Worm (Caenorhabditis elegans) whole organism, L2 larva: ENCODE measurements around the gene T06D4.1.

Experiments used
- C34F6.9 ChIP-seq: fragments of 150-350 bp; optimal IDR thresholded peaks from 2 replicates; lab custom pipeline; 2014; ENCODE audit warnings: missing biosample characterization, missing genetic modification characterization
- F13H6.1 ChIP-seq: sonication (generic microtip); optimal IDR thresholded peaks from 2 replicates; lab custom pipeline; 2016; ENCODE audit warnings: missing genetic modification characterization, missing compliant biosample characterization
- Y55F3AM.14 ChIP-seq: fragments of 200-800 bp; sonication (Bioruptor generic); optimal IDR thresholded peaks from 2 replicates; lab custom pipeline; 2018; ENCODE audit warnings: mild to moderate bottlenecking, missing genetic modification characterization, missing compliant biosample characterization
- ZK546.5 ChIP-seq: sonication (generic microtip); optimal IDR thresholded peaks from 2 replicates; lab custom pipeline; 2017; ENCODE audit warnings: missing biosample characterization, missing genetic modification characterization
- alr-1 ChIP-seq: fragments of 150-350 bp; optimal IDR thresholded peaks from 2 replicates; lab custom pipeline; 2014; ENCODE audit warnings: missing biosample characterization, missing genetic modification characterization
- aly-2 ChIP-seq: fragments of 150-350 bp; optimal IDR thresholded peaks from 2 replicates; lab custom pipeline; 2014; ENCODE audit warnings: missing biosample characterization, missing genetic modification characterization
- ama-1 ChIP-seq: fragments of 150-350 bp; optimal IDR thresholded peaks from 2 replicates; lab custom pipeline; 2018; ENCODE audit warnings: inconsistent platforms
- ceh-82 ChIP-seq: fragments of 150-350 bp; optimal IDR thresholded peaks from 2 replicates; lab custom pipeline; 2014; ENCODE audit warnings: missing biosample characterization, missing genetic modification characterization
- crh-2 ChIP-seq: sonication (generic microtip); optimal IDR thresholded peaks from 2 replicates; lab custom pipeline; 2017; ENCODE audit warnings: missing biosample characterization, missing genetic modification characterization
- dmd-4 ChIP-seq: sonication (generic microtip); optimal IDR thresholded peaks from 2 replicates; lab custom pipeline; 2017; ENCODE audit warnings: missing biosample characterization, missing genetic modification characterization
- egl-27 ChIP-seq: sonication (generic microtip); optimal IDR thresholded peaks from 3 replicates; lab custom pipeline; 2017; ENCODE audit warnings: missing biosample characterization, missing genetic modification reagents, missing genetic modification characterization
- elt-1 ChIP-seq: fragments of 150-350 bp; optimal IDR thresholded peaks from 2 replicates; lab custom pipeline; 2014; ENCODE audit warnings: missing biosample characterization, missing genetic modification characterization
- fos-1 ChIP-seq: fragments of 150-350 bp; optimal IDR thresholded peaks from 2 replicates; lab custom pipeline; 2014; ENCODE audit warnings: missing biosample characterization, missing genetic modification characterization
- lin-11 ChIP-seq: fragments of 150-350 bp; sonication (generic microtip); optimal IDR thresholded peaks from 2 replicates; lab custom pipeline; 2014; ENCODE audit warnings: missing biosample characterization, missing genetic modification characterization, inconsistent platforms, mixed read lengths
- lin-13 ChIP-seq: fragments of 150-350 bp; optimal IDR thresholded peaks from 2 replicates; lab custom pipeline; 2014; ENCODE audit warnings: missing biosample characterization, missing genetic modification reagents, missing genetic modification characterization
- lsy-2 ChIP-seq, 2 experiments: fragments of 150-350 bp in 1 of 2; sonication (generic microtip) in 1 of 2; optimal IDR thresholded peaks; 2 replicates each; lab custom pipeline; 2014 to 2017; ENCODE audit warnings: missing biosample characterization in 2 of 2, missing genetic modification characterization in 2 of 2
- mab-5 ChIP-seq: fragments of 150-350 bp; optimal IDR thresholded peaks from 2 replicates; lab custom pipeline; 2014; ENCODE audit warnings: missing biosample characterization, missing genetic modification characterization
- mdl-1 ChIP-seq, 2 experiments: fragments of 150-350 bp in 1 of 2; sonication (generic microtip) in 1 of 2; optimal IDR thresholded peaks; 2 replicates each; lab custom pipeline; 2017; ENCODE audit warnings: missing biosample characterization in 2 of 2, missing genetic modification characterization in 2 of 2
- nhr-11 ChIP-seq: fragments of 150-350 bp; optimal IDR thresholded peaks from 2 replicates; lab custom pipeline; 2014; ENCODE audit warnings: missing biosample characterization, missing genetic modification characterization
- nhr-129 ChIP-seq: fragments of 150-350 bp; optimal IDR thresholded peaks from 2 replicates; lab custom pipeline; 2014; ENCODE audit warnings: missing biosample characterization, missing genetic modification characterization
- nhr-21 ChIP-seq: fragments of 150-350 bp; optimal IDR thresholded peaks from 2 replicates; lab custom pipeline; 2014; ENCODE audit warnings: missing biosample characterization, missing genetic modification characterization
- nhr-23 ChIP-seq: fragments of 150-350 bp; optimal IDR thresholded peaks from 2 replicates; lab custom pipeline; 2014; ENCODE audit warnings: missing biosample characterization, missing genetic modification reagents, missing genetic modification characterization
- nhr-25 ChIP-seq: fragments of 150-350 bp; sonication (generic microtip); optimal IDR thresholded peaks from 3 replicates; lab custom pipeline; 2014; ENCODE audit warnings: missing biosample characterization, missing genetic modification characterization
- nhr-6 ChIP-seq: fragments of 150-350 bp; optimal IDR thresholded peaks from 2 replicates; lab custom pipeline; 2014; ENCODE audit warnings: missing biosample characterization, missing genetic modification characterization
- nhr-77 ChIP-seq: fragments of 150-350 bp; optimal IDR thresholded peaks from 2 replicates; lab custom pipeline; 2014; ENCODE audit warnings: missing biosample characterization, missing genetic modification characterization
- peb-1 ChIP-seq: fragments of 150-350 bp; optimal IDR thresholded peaks from 2 replicates; lab custom pipeline; 2014; ENCODE audit warnings: missing biosample characterization, missing genetic modification characterization
- sem-4 ChIP-seq: fragments of 150-350 bp; optimal IDR thresholded peaks from 2 replicates; lab custom pipeline; 2014; ENCODE audit warnings: missing biosample characterization, missing genetic modification reagents, missing genetic modification characterization
- skn-1 ChIP-seq: sonication (generic microtip); optimal IDR thresholded peaks from 2 replicates; lab custom pipeline; 2017; ENCODE audit warnings: missing biosample characterization, missing genetic modification characterization
- sma-3 ChIP-seq: sonication (generic microtip); optimal IDR thresholded peaks from 2 replicates; lab custom pipeline; 2016; ENCODE audit warnings: missing genetic modification reagents, missing genetic modification characterization, missing compliant biosample characterization
- sma-9 ChIP-seq, 2 experiments: fragments of 150-350 bp in 1 of 2; sonication (generic microtip) in 1 of 2; optimal IDR thresholded peaks; 2 replicates each; lab custom pipeline; 2014 to 2016; ENCODE audit warnings: missing genetic modification characterization in 2 of 2, mild to moderate bottlenecking in 1 of 2, missing biosample characterization in 1 of 2, missing compliant biosample characterization in 1 of 2, missing genetic modification reagents in 1 of 2, moderate library complexity in 1 of 2
- unc-39 ChIP-seq: fragments of 150-350 bp; optimal IDR thresholded peaks from 2 replicates; lab custom pipeline; 2014; ENCODE audit warnings: missing biosample characterization, missing genetic modification characterization
- unc-55 ChIP-seq: fragments of 150-350 bp; sonication (generic microtip); optimal IDR thresholded peaks from 3 replicates; lab custom pipeline; 2014; ENCODE audit warnings: missing biosample characterization, missing genetic modification reagents, missing genetic modification characterization
- unc-62 ChIP-seq: fragments of 150-350 bp; optimal IDR thresholded peaks from 2 replicates; lab custom pipeline; 2014; ENCODE audit warnings: missing biosample characterization, missing genetic modification reagents, missing genetic modification characterization
- zag-1 ChIP-seq: fragments of 150-350 bp; optimal IDR thresholded peaks from 2 replicates; lab custom pipeline; 2014; ENCODE audit warnings: missing biosample characterization, missing genetic modification characterization
- ztf-1 ChIP-seq: fragments of 200-800 bp; sonication (Bioruptor generic); conservative IDR thresholded peaks from 2 replicates; pipeline ENCODE4 v1.3.6; 2022; ENCODE audit warnings: missing genetic modification characterization, missing compliant biosample characterization
- ztf-11 ChIP-seq: sonication (generic microtip); optimal IDR thresholded peaks from 2 replicates; lab custom pipeline; 2017; ENCODE audit warnings: missing biosample characterization, missing genetic modification characterization

T06D4.1 gene

ce11 chrII:3381510-3381909, at the start of gene T06D4.1:
TSS of gene T06D4.1 (plus strand) at chrII:3381830.
- TF ChIP-seq unc-39 (tag; lab: Kevin White, UChicago) = no peak
- no peak for TF ChIP-seq ama-1 (lab: Kevin White, UChicago)
- TF ChIP-seq ztf-1 (GFP tag; lab: Robert Waterston, UW) = no peak
- no peak for TF ChIP-seq nhr-25 (tag; lab: Kevin White, UChicago)
- TF ChIP-seq lsy-2 (tag; optimal IDR thresholded peaks at IDR 0.05; lab: Kevin White, UChicago) = no peak
- no peak for TF ChIP-seq fos-1
- TF ChIP-seq ceh-82 (tag; lab: Kevin White, UChicago) = no peak
- no peak for TF ChIP-seq nhr-6 (tag; lab: Kevin White, UChicago)
- TF ChIP-seq nhr-21 (tag; lab: Kevin White, UChicago) = no peak
- no peak for TF ChIP-seq ZK546.5 (tag; lab: Kevin White, UChicago)

ce11 chrII:3332039-3332438, 49.6 kb upstream of the T06D4.1 start, which contains the start of gene irld-27:
TSS of gene irld-27 (plus strand) at chrII:3332339.
- TF ChIP-seq lin-11 (no peak), sem-4 (tag; lab: Kevin White, UChicago) (no peak), unc-39 (tag; lab: Kevin White, UChicago) (no peak), mdl-1 (tag; optimal IDR thresholded peaks at IDR 0.05; lab: Kevin White, UChicago) (no peak), peb-1 (no peak), ZK546.5 (tag; lab: Kevin White, UChicago) (no peak), crh-2 (no peak), nhr-129 (no peak), unc-55 (GFP tag; lab: Kevin White, UChicago) (no peak), lin-13 (GFP tag; lab: Kevin White, UChicago) (no peak), zag-1 (no peak), ceh-82 (tag; lab: Kevin White, UChicago) (no peak), nhr-11 (tag; lab: Kevin White, UChicago) (no peak), unc-62 (GFP tag; lab: Kevin White, UChicago) (no peak), C34F6.9 (tag; lab: Kevin White, UChicago) (no peak), skn-1 (tag; lab: Kevin White, UChicago) (no peak), nhr-25 (tag; lab: Kevin White, UChicago) (no peak), egl-27 (no peak), nhr-23 (tag; lab: Kevin White, UChicago) (no peak), dmd-4 (tag; lab: Kevin White, UChicago) (no peak)

- TF ChIP-seq alr-1 (tag; lab: Kevin White, UChicago) (no peak), nhr-11 (tag; lab: Kevin White, UChicago) (no peak), aly-2 (tag; lab: Kevin White, UChicago) (no peak), ztf-11 (tag; lab: Kevin White, UChicago) (no peak), peb-1 (no peak)
Observed at ce11 chrII:3337039-3337438, 44.6 kb upstream of the T06D4.1 start, which contains the start of gene F14D2.19. TSS of gene F14D2.19 (minus strand) at chrII:3337139.

ce11 chrII:3338556-3338955, 43.1 kb upstream of the T06D4.1 start, which contains the start of gene F14D2.7:
TSS of gene F14D2.7 (minus strand) at chrII:3338656.
- no peak for TF ChIP-seq nhr-25 (tag; lab: Kevin White, UChicago)
- no peak for TF ChIP-seq fos-1
- TF ChIP-seq sem-4 (tag; lab: Kevin White, UChicago) = no peak
- TF ChIP-seq nhr-21 (tag; lab: Kevin White, UChicago) = no peak
- no peak for TF ChIP-seq sma-3 (GFP tag; lab: Kevin White, UChicago)
- TF ChIP-seq lin-13 (GFP tag; lab: Kevin White, UChicago) = no peak

DNA sequence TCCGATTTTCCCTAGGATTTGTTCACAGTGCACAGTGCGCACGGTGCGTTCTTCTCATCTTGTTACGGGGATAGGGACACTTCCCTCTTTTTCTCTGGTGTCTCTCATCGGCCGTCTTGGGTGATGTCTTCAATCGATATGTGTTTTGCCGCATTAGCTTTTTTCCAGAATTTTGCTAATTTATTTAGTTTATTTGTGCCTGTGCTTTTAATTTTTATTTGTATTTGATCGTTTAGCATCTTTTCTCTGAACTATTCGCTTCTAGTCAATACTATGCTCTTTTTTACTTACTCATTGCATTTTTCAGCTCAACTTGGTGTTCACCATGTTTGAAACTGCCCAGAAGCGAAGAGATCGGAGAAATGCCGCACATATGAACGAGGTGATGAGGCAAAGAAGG, 41.4 kb upstream of the T06D4.1 start, which contains the start of gene F14D2.5:
Gene F14D2.5, plus strand, starts transcription at position 301 of the 400 bp plus-strand sequence.
- TF ChIP-seq nhr-77 (tag; lab: Kevin White, UChicago) (no peak), nhr-6 (tag; lab: Kevin White, UChicago) (no peak), Y55F3AM.14 (no peak), mab-5 (no peak), nhr-11 (tag; lab: Kevin White, UChicago) (no peak), F13H6.1 (tag; lab: Kevin White, UChicago) (no peak), sma-9 (GFP tag; optimal IDR thresholded peaks at IDR 0.05; lab: Kevin White, UChicago) (no peak), sma-9 (tag; optimal IDR thresholded peaks at IDR 0.05; lab: Kevin White, UChicago) (no peak), unc-39 (tag; lab: Kevin White, UChicago) (no peak), sem-4 (tag; lab: Kevin White, UChicago) (no peak), sma-3 (GFP tag; lab: Kevin White, UChicago) (no peak), aly-2 (tag; lab: Kevin White, UChicago) (no peak), elt-1 (no peak)
